Fruit fly (Drosophila melanogaster): ENCODE measurements around the gene CG1578.

The CG1578 gene

dm6 chrX:11819241-11819862 lies 3.0 kb upstream of the CG1578 start:
- no peak for TF ChIP-seq Rel (GFP tag; optimal IDR thresholded peaks at IDR 0.05)
- peak; percentile 17 for TF ChIP-seq Rel (tag; optimal IDR thresholded peaks at IDR 0.05)
- TF ChIP-seq brk (GFP tag; optimal IDR thresholded peaks at IDR 0.05): no peak
- TF ChIP-seq foxo (GFP tag; optimal IDR thresholded peaks at IDR 0.05): peak in 1 of 2 experiments; percentile 2
- TF ChIP-seq Sp1 (GFP tag; optimal IDR thresholded peaks at IDR 0.05): no peak
- peak; percentile 29 for TF ChIP-seq CrebA (GFP tag; optimal IDR thresholded peaks at IDR 0.05; ENCODE audit: borderline replicate concordance)

dm6 chrX:11818767-11819089 lies 2.4 kb upstream of the CG1578 start:
- TF ChIP-seq CG9705 (GFP tag; optimal IDR thresholded peaks at IDR 0.05): no peak
- TF ChIP-seq CG32264 (GFP tag; optimal IDR thresholded peaks at IDR 0.05): no peak
- no peak for TF ChIP-seq ey (GFP tag; optimal IDR thresholded peaks at IDR 0.05)
- TF ChIP-seq Hnf4 (GFP tag; optimal IDR thresholded peaks at IDR 0.05): no peak
- TF ChIP-seq fru (GFP tag; optimal IDR thresholded peaks at IDR 0.05): no peak
- no peak for TF ChIP-seq sv (GFP tag; optimal IDR thresholded peaks at IDR 0.05)
- TF ChIP-seq psq (GFP tag; optimal IDR thresholded peaks at IDR 0.05): peak; percentile 1
- no peak for TF ChIP-seq Hr83 (GFP tag; optimal IDR thresholded peaks at IDR 0.05; ENCODE audit: poor library complexity, severe bottlenecking)
- TF ChIP-seq Dfd (GFP tag; optimal IDR thresholded peaks at IDR 0.05): no peak
- TF ChIP-seq brk (GFP tag; optimal IDR thresholded peaks at IDR 0.05): peak; percentile 22
- TF ChIP-seq lola (GFP tag; optimal IDR thresholded peaks at IDR 0.05): no peak
- TF ChIP-seq Sp1 (GFP tag; optimal IDR thresholded peaks at IDR 0.05): no peak
- TF ChIP-seq sage (GFP tag; optimal IDR thresholded peaks at IDR 0.05): no peak
- no peak for TF ChIP-seq h (GFP tag; optimal IDR thresholded peaks at IDR 0.05)
- no peak for TF ChIP-seq N (GFP tag; optimal IDR thresholded peaks at IDR 0.05)
- TF ChIP-seq Hr78 (GFP tag; optimal IDR thresholded peaks at IDR 0.05): no peak
- TF ChIP-seq Dif (GFP tag; optimal IDR thresholded peaks at IDR 0.05; ENCODE audit: partially characterized antibody): peak; percentile 70
- no peak for TF ChIP-seq rgr (GFP tag; optimal IDR thresholded peaks at IDR 0.05)
- no peak for TF ChIP-seq pan (optimal IDR thresholded peaks at IDR 0.05)
- TF ChIP-seq Rel (GFP tag; optimal IDR thresholded peaks at IDR 0.05): peak; percentile 18
- no peak for TF ChIP-seq Rel (tag; optimal IDR thresholded peaks at IDR 0.05)
- TF ChIP-seq Myc (optimal IDR thresholded peaks at IDR 0.05): no peak
- TF ChIP-seq Mio (GFP tag; optimal IDR thresholded peaks at IDR 0.05): no peak
- no peak for TF ChIP-seq foxo (GFP tag; optimal IDR thresholded peaks at IDR 0.05)
- TF ChIP-seq CrebA (GFP tag; optimal IDR thresholded peaks at IDR 0.05; ENCODE audit: borderline replicate concordance): no peak
- TF ChIP-seq woc (GFP tag; optimal IDR thresholded peaks at IDR 0.05): no peak
- TF ChIP-seq jim (GFP tag; optimal IDR thresholded peaks at IDR 0.05): no peak
- TF ChIP-seq usp (GFP tag; optimal IDR thresholded peaks at IDR 0.05): no peak
- no peak for TF ChIP-seq Abd-B (GFP tag; optimal IDR thresholded peaks at IDR 0.05)
- TF ChIP-seq tai (GFP tag; optimal IDR thresholded peaks at IDR 0.05): no peak
- peak; percentile 7 to 56 for TF ChIP-seq dl (GFP tag; optimal IDR thresholded peaks at IDR 0.05; ENCODE audit: insufficient read depth in 1 of 2, partially characterized antibody in 2 of 2)
- TF ChIP-seq dsf (GFP tag; optimal IDR thresholded peaks at IDR 0.05; ENCODE audit: borderline replicate concordance): no peak

- no peak for TF ChIP-seq dl (GFP tag; optimal IDR thresholded peaks at IDR 0.05; ENCODE audit: insufficient read depth in 1 of 2, partially characterized antibody in 2 of 2)
- TF ChIP-seq tai (GFP tag; optimal IDR thresholded peaks at IDR 0.05): peak; percentile 81
- TF ChIP-seq Hr83 (GFP tag; optimal IDR thresholded peaks at IDR 0.05; ENCODE audit: poor library complexity, severe bottlenecking): no peak
- peak; percentile 75 to 96 for TF ChIP-seq foxo (GFP tag; optimal IDR thresholded peaks at IDR 0.05)
- TF ChIP-seq CrebA (GFP tag; optimal IDR thresholded peaks at IDR 0.05; ENCODE audit: borderline replicate concordance): peak; percentile 78
- TF ChIP-seq ey (GFP tag; optimal IDR thresholded peaks at IDR 0.05): peak; percentile 96
- no peak for TF ChIP-seq pan (optimal IDR thresholded peaks at IDR 0.05)
- peak; percentile 85 for TF ChIP-seq Rel (GFP tag; optimal IDR thresholded peaks at IDR 0.05)
- peak; percentile 63 for TF ChIP-seq Rel (tag; optimal IDR thresholded peaks at IDR 0.05)
- no peak for TF ChIP-seq Vsx2 (GFP tag; optimal IDR thresholded peaks at IDR 0.05; ENCODE audit: partially characterized antibody)
- peak; percentile 72 for TF ChIP-seq CG9705 (GFP tag; optimal IDR thresholded peaks at IDR 0.05)
- peak; percentile 97 for TF ChIP-seq rgr (GFP tag; optimal IDR thresholded peaks at IDR 0.05)
- peak; percentile 96 for TF ChIP-seq h (GFP tag; optimal IDR thresholded peaks at IDR 0.05)
- TF ChIP-seq HLH106 (tag; optimal IDR thresholded peaks at IDR 0.05): peak; percentile 89
- peak; percentile 67 for TF ChIP-seq Jra (GFP tag; optimal IDR thresholded peaks at IDR 0.05)
- TF ChIP-seq Hr78 (GFP tag; optimal IDR thresholded peaks at IDR 0.05): no peak
- TF ChIP-seq sage (GFP tag; optimal IDR thresholded peaks at IDR 0.05): peak; percentile 80
- no peak for TF ChIP-seq Abd-B (GFP tag; optimal IDR thresholded peaks at IDR 0.05)
- TF ChIP-seq jim (GFP tag; optimal IDR thresholded peaks at IDR 0.05): no peak
- peak; percentile 93 for TF ChIP-seq woc (GFP tag; optimal IDR thresholded peaks at IDR 0.05)
- no peak for TF ChIP-seq lola (GFP tag; optimal IDR thresholded peaks at IDR 0.05)
- TF ChIP-seq Mio (GFP tag; optimal IDR thresholded peaks at IDR 0.05): peak; percentile 57
- peak; percentile 96 for TF ChIP-seq fru (GFP tag; optimal IDR thresholded peaks at IDR 0.05)
- TF ChIP-seq Dif (GFP tag; optimal IDR thresholded peaks at IDR 0.05; ENCODE audit: partially characterized antibody): no peak
- TF ChIP-seq sv (GFP tag; optimal IDR thresholded peaks at IDR 0.05): peak; percentile 93
- TF ChIP-seq Sp1 (GFP tag; optimal IDR thresholded peaks at IDR 0.05): peak; percentile 91
- peak; percentile 89 for TF ChIP-seq brk (GFP tag; optimal IDR thresholded peaks at IDR 0.05)
- TF ChIP-seq usp (GFP tag; optimal IDR thresholded peaks at IDR 0.05): no peak
- no peak for TF ChIP-seq Myc (optimal IDR thresholded peaks at IDR 0.05)
- TF ChIP-seq Dfd (GFP tag; optimal IDR thresholded peaks at IDR 0.05): no peak
- TF ChIP-seq N (GFP tag; optimal IDR thresholded peaks at IDR 0.05): no peak
- TF ChIP-seq CG32264 (GFP tag; optimal IDR thresholded peaks at IDR 0.05): peak; percentile 83
- TF ChIP-seq GATAd (GFP tag; optimal IDR thresholded peaks at IDR 0.05): peak; percentile 27
- TF ChIP-seq br (GFP tag; optimal IDR thresholded peaks at IDR 0.05): peak; percentile 92
- TF ChIP-seq psq (GFP tag; optimal IDR thresholded peaks at IDR 0.05): peak; percentile 92
- peak; percentile 93 for TF ChIP-seq OdsH (GFP tag; optimal IDR thresholded peaks at IDR 0.05)
- TF ChIP-seq dsf (GFP tag; optimal IDR thresholded peaks at IDR 0.05; ENCODE audit: borderline replicate concordance): peak; percentile 42
These were observed 1.9 kb upstream of the CG1578 start for dm6 chrX:11818047-11818766.

All from whole organism, wandering third instar larva.